Fruit fly (Drosophila melanogaster) whole organism, prepupa: Measurements from ENCODE around the gene mTerf3.
A peak's percentile ranks its signal among the peaks of the same experiment; 100 is the strongest.

ENCODE experiments used
- Blimp-1 ChIP-seq: fragments of 200-800 bp; sonication (Bioruptor generic); optimal IDR thresholded peaks from 3 replicates; lab custom pipeline; 2017; ENCODE audit warnings: missing biosample characterization, missing genetic modification characterization, mild to moderate bottlenecking, moderate library complexity, missing genetic modification reagents
- CG10669 ChIP-seq: fragments of 200-800 bp; sonication (Bioruptor generic); optimal IDR thresholded peaks from 3 replicates; lab custom pipeline; 2018; ENCODE audit warnings: missing biosample characterization, mild to moderate bottlenecking, missing genetic modification characterization, moderate library complexity
- CG11294 ChIP-seq: fragments of 200-800 bp; sonication (Bioruptor generic); IDR thresholded peaks from 2 replicates; pipeline ENCODE4 v1.3.6; 2022; ENCODE audit warnings: missing biosample characterization, missing genetic modification characterization
- CG11902 ChIP-seq: fragments of 200-800 bp; sonication (Bioruptor generic); optimal IDR thresholded peaks from 3 replicates; lab custom pipeline; 2016; ENCODE audit warnings: missing biosample characterization, missing genetic modification characterization
- CG15336 ChIP-seq: fragments of 200-800 bp; sonication (Bioruptor generic); IDR thresholded peaks from 2 replicates; pipeline ENCODE4 v1.3.6; 2022; ENCODE audit warnings: missing biosample characterization, missing genetic modification characterization
- CG1621 ChIP-seq: fragments of 200-800 bp; sonication (Bioruptor generic); optimal IDR thresholded peaks from 3 replicates; lab custom pipeline; 2018; ENCODE audit warnings: missing biosample characterization, mild to moderate bottlenecking, missing genetic modification characterization
- CG16779 ChIP-seq: fragments of 200-800 bp; sonication (Bioruptor generic); optimal IDR thresholded peaks from 3 replicates; lab custom pipeline; 2017; ENCODE audit warnings: missing biosample characterization, mild to moderate bottlenecking, missing genetic modification characterization
- CG3032 ChIP-seq: fragments of 200-800 bp; optimal IDR thresholded peaks from 2 replicates; lab custom pipeline; 2019; ENCODE audit warnings: missing biosample characterization, mild to moderate bottlenecking, missing genetic modification characterization, moderate library complexity
- CG31627 ChIP-seq: fragments of 200-800 bp; sonication (Bioruptor generic); optimal IDR thresholded peaks from 3 replicates; lab custom pipeline; 2016; ENCODE audit warnings: missing biosample characterization, missing genetic modification characterization
- CG32006 ChIP-seq: fragments of 200-800 bp; sonication (Bioruptor generic); optimal IDR thresholded peaks from 3 replicates; lab custom pipeline; 2017; ENCODE audit warnings: missing biosample characterization, mild to moderate bottlenecking, missing genetic modification characterization
- CG4318 ChIP-seq: fragments of 200-800 bp; sonication (Bioruptor generic); optimal IDR thresholded peaks from 3 replicates; lab custom pipeline; 2017; ENCODE audit warnings: missing biosample characterization, mild to moderate bottlenecking, missing genetic modification characterization
- CG6276 ChIP-seq: fragments of 200-800 bp; sonication (Bioruptor generic); optimal IDR thresholded peaks from 2 replicates; lab custom pipeline; 2017; ENCODE audit warnings: missing biosample characterization, mild to moderate bottlenecking, missing genetic modification characterization
- CG6792 ChIP-seq: fragments of 200-800 bp; sonication (Bioruptor generic); optimal IDR thresholded peaks from 3 replicates; lab custom pipeline; 2016; ENCODE audit warnings: missing biosample characterization, missing genetic modification characterization
- CG6808 ChIP-seq: fragments of 200-800 bp; sonication (Bioruptor generic); optimal IDR thresholded peaks from 3 replicates; lab custom pipeline; 2017; ENCODE audit warnings: missing biosample characterization, missing genetic modification characterization, mild to moderate bottlenecking, moderate library complexity, missing genetic modification reagents
- CG8119 ChIP-seq: fragments of 200-800 bp; sonication (Bioruptor generic); IDR thresholded peaks from 3 replicates; pipeline ENCODE4 v1.3.6; 2022; ENCODE audit warnings: missing biosample characterization, missing genetic modification characterization
- CG8319 ChIP-seq: fragments of 200-800 bp; sonication (Bioruptor generic); optimal IDR thresholded peaks from 3 replicates; lab custom pipeline; 2016; ENCODE audit warnings: missing biosample characterization, missing genetic modification characterization
- CG8632 ChIP-seq: fragments of 200-800 bp; sonication (Bioruptor generic); optimal IDR thresholded peaks from 3 replicates; lab custom pipeline; 2016; ENCODE audit warnings: missing biosample characterization, missing genetic modification characterization
- CG9139 ChIP-seq: fragments of 200-800 bp; sonication (Bioruptor generic); optimal IDR thresholded peaks from 3 replicates; lab custom pipeline; 2017; ENCODE audit warnings: missing biosample characterization, mild to moderate bottlenecking, missing genetic modification characterization
- Eip75B ChIP-seq: fragments of 200-800 bp; sonication (Bioruptor generic); optimal IDR thresholded peaks from 3 replicates; lab custom pipeline; 2016; ENCODE audit warnings: missing biosample characterization, missing genetic modification characterization
- Eip78C ChIP-seq: fragments of 200-800 bp; sonication (Bioruptor generic); peaks from one replicate; lab custom pipeline; 2016; ENCODE audit warnings: missing biosample characterization, missing genetic modification characterization
- Ets96B ChIP-seq: fragments of 200-800 bp; optimal IDR thresholded peaks from 2 replicates; lab custom pipeline; 2019; ENCODE audit warnings: missing biosample characterization, mild to moderate bottlenecking, missing genetic modification characterization, moderate library complexity
- Hr38 ChIP-seq: sonication (Bioruptor generic); optimal IDR thresholded peaks from 2 replicates; lab custom pipeline; 2016; ENCODE audit warnings: missing biosample characterization, missing genetic modification characterization
- Hr4 ChIP-seq: fragments of 200-800 bp; sonication (Bioruptor generic); optimal IDR thresholded peaks from 3 replicates; lab custom pipeline; 2016; ENCODE audit warnings: missing biosample characterization, missing genetic modification characterization
- Lpt ChIP-seq: fragments of 200-800 bp; sonication (Bioruptor generic); optimal IDR thresholded peaks from 3 replicates; lab custom pipeline; 2016; ENCODE audit warnings: missing biosample characterization, missing genetic modification characterization
- Met ChIP-seq: fragments of 200-800 bp; sonication (Bioruptor generic); optimal IDR thresholded peaks from 3 replicates; lab custom pipeline; 2016; ENCODE audit warnings: missing biosample characterization, missing genetic modification characterization
- Smox ChIP-seq: fragments of 200-800 bp; sonication (Bioruptor generic); optimal IDR thresholded peaks from 3 replicates; lab custom pipeline; 2016; ENCODE audit warnings: missing biosample characterization, missing genetic modification characterization
- Sox15 ChIP-seq: fragments of 200-800 bp; sonication (Bioruptor generic); optimal IDR thresholded peaks from 3 replicates; lab custom pipeline; 2016; ENCODE audit warnings: missing biosample characterization, missing genetic modification characterization
- achi ChIP-seq: fragments of 200-800 bp; sonication (Bioruptor generic); optimal IDR thresholded peaks from 3 replicates; lab custom pipeline; 2016; ENCODE audit warnings: missing biosample characterization, missing genetic modification characterization
- acj6 ChIP-seq: fragments of 200-800 bp; sonication (Bioruptor generic); optimal IDR thresholded peaks from 3 replicates; lab custom pipeline; 2016; ENCODE audit warnings: missing biosample characterization, missing genetic modification characterization
- cyc ChIP-seq: fragments of 200-800 bp; sonication (Bioruptor generic); optimal IDR thresholded peaks from 3 replicates; lab custom pipeline; 2016; ENCODE audit warnings: missing biosample characterization, missing genetic modification characterization
- dsx ChIP-seq: fragments of 200-800 bp; optimal IDR thresholded peaks from 3 replicates; lab custom pipeline; 2019; ENCODE audit warnings: missing biosample characterization, mild to moderate bottlenecking, missing genetic modification characterization, moderate library complexity; ENCODE audit not compliant: poor library complexity, severe bottlenecking
- eg ChIP-seq: fragments of 200-800 bp; sonication (Bioruptor generic); IDR thresholded peaks from 3 replicates; pipeline ENCODE4 v1.3.6; 2022; ENCODE audit warnings: missing biosample characterization, missing genetic modification characterization
- fkh ChIP-seq: fragments of 200-800 bp; sonication (Bioruptor generic); optimal IDR thresholded peaks from 3 replicates; lab custom pipeline; 2017; ENCODE audit warnings: missing biosample characterization, mild to moderate bottlenecking, missing genetic modification characterization, moderate library complexity
- lz ChIP-seq: fragments of 200-800 bp; sonication (Bioruptor generic); optimal IDR thresholded peaks from 3 replicates; lab custom pipeline; 2016; ENCODE audit warnings: missing biosample characterization, missing genetic modification characterization
- net ChIP-seq: fragments of 200-800 bp; sonication (Bioruptor generic); optimal IDR thresholded peaks from 3 replicates; lab custom pipeline; 2016; ENCODE audit warnings: missing biosample characterization, missing genetic modification characterization
- pdm3 ChIP-seq: fragments of 200-800 bp; sonication (Bioruptor generic); optimal IDR thresholded peaks from 3 replicates; lab custom pipeline; 2016; ENCODE audit warnings: missing biosample characterization, missing genetic modification characterization
- salr ChIP-seq, 2 experiments: fragments of 200-800 bp; sonication (Bioruptor generic); optimal IDR thresholded peaks; 3 replicates each; lab custom pipeline; 2016 to 2018; ENCODE audit warnings: missing biosample characterization in 2 of 2, missing genetic modification characterization in 2 of 2, mild to moderate bottlenecking in 1 of 2
- spab ChIP-seq: fragments of 200-800 bp; sonication (Bioruptor generic); optimal IDR thresholded peaks from 2 replicates; lab custom pipeline; 2017; ENCODE audit warnings: missing biosample characterization, mild to moderate bottlenecking, missing genetic modification characterization, missing genetic modification reagents
- svp ChIP-seq: fragments of 200-800 bp; sonication (Bioruptor generic); peaks from one replicate; lab custom pipeline; 2016; ENCODE audit warnings: missing biosample characterization, missing genetic modification characterization

The mTerf3 gene

dm6 chr3L:20549358-20549757 is 28.8 kb upstream of the mTerf3 start (continued):
- TF ChIP-seq Lpt (GFP tag; lab: Kevin White, UChicago) = no peak
- peak; percentile 77 for TF ChIP-seq dsx (GFP tag; lab: Kevin White, UChicago)
- TF ChIP-seq acj6 (GFP tag; lab: Kevin White, UChicago) = peak; percentile 60
- peak; percentile 68 for TF ChIP-seq CG31627
- TF ChIP-seq CG10669 (GFP tag; lab: Kevin White, UChicago) = peak; percentile 76
- TF ChIP-seq spab (GFP tag; lab: Kevin White, UChicago) = peak; percentile 64
- TF ChIP-seq Smox = peak; percentile 74
- TF ChIP-seq CG11902 = peak; percentile 12
- TF ChIP-seq Ets96B (tag; lab: Kevin White, UChicago) = peak; percentile 84
- TF ChIP-seq Eip78C = peak; percentile 88
- TF ChIP-seq achi (GFP tag; lab: Kevin White, UChicago) = peak; percentile 52
- peak; percentile 50 for TF ChIP-seq CG6808 (GFP tag; lab: Kevin White, UChicago)
- peak; percentile 64 for TF ChIP-seq CG6792
- peak; percentile 70 for TF ChIP-seq CG1621

dm6 chr3L:20548201-20548854 is 27.8 kb upstream of the mTerf3 start:
- TF ChIP-seq cyc (GFP tag; lab: Kevin White, UChicago) (no peak), pdm3 (GFP tag; lab: Kevin White, UChicago) (no peak), CG8119 (GFP tag; lab: Robert Waterston, UW) (no peak), CG6276 (no peak), eg (GFP tag; lab: Robert Waterston, UW) (no peak), CG3032 (no peak)

DNA sequence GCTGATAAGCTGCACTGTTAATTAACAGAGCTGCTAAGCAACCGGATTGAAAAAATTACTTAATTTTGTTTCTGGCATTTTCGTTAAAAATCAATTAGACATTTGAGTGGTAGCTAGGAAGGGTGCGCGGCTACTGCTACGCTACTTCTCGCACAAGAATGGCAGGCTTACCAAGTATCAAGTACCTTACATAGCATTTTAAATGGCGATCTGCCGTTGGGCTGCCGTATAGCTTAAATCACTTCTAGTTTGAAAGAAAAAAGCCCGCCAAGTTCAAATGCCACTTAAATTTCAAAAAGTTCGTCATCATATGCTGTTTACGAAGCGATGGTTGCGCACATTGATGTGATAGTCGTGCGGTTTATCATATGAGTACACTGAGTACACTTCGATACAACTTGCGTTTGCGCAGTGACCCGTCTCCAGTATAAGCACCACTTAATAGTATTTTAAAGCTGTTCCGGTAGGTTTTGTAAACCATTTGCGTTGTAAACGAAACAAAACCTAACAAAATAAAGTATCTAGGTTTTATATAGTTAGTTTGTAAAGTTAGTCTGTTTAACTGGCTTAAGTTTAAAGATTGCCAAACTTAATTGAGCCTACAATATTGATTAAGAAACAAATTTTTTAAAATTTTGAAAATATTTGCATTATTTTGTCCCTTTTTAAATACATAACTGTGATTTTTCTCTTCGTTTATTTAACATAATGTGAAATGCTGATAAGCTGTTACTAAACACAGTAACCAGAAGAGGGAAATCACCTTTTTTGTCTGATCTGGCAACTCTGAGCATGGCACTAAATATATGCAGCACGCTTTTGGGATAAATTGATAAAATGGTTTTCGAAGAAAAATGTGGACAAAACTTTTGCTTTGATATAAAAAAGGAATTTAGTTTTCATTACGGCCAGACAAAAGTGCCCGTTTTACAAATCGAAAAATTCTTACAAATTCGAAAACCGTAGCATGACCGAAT is 20.7 kb upstream of the mTerf3 start:
- peak; percentile 52 for TF ChIP-seq Eip78C
- TF ChIP-seq CG1621 = no peak
- TF ChIP-seq salr (GFP tag; optimal IDR thresholded peaks at IDR 0.05; lab: Kevin White, UChicago) = no peak

DNA sequence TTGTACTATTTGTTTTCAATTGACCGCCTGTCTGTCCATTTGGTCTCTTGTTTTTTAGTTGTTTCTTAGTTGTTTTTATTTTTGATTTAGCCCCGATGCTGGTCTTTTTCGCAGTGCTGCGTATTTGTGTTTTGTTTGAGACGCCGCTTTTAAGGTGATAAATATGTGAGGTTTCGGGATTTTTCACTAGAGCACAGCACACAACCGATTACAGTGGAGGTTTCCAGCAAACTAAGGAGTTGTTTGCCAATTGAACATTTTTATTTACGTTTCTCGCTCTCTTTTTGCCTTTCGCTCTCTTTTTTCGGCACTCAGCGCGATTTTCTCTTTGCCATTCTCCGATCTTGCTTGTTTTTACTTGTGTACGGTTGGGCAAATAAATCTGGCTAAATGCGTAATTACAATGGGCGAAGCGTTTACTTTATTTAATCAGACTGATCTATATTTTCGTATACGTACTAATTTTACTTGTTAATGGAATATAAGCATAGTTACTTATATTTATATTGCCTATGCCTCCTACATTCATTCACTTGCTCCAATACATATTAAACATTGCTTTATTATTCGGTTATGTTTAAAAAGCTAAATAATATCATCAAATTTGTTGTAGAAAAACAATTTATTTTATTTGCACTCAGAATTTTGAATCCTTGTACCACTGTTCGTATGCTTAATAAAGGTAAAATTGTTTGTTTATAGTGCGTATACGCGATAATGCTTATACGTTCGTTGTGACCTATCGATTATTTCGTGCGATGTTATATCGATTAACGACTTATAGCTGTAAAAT is 19.8 kb upstream of the mTerf3 start, which contains the start of gene Rcd2:
Rcd2 (minus strand) TSS at position 236 of the 793 bp plus-strand sequence.
- TF ChIP-seq svp (GFP tag; lab: Kevin White, UChicago) = peak; percentile 94
- no peak for TF ChIP-seq Hr38
- TF ChIP-seq CG8119 (GFP tag; lab: Robert Waterston, UW) = peak; percentile 89
- TF ChIP-seq CG15336 (GFP tag; lab: Robert Waterston, UW) = peak; percentile 90
- TF ChIP-seq acj6 (GFP tag; lab: Kevin White, UChicago) = peak; percentile 79
- peak; percentile 79 for TF ChIP-seq eg (GFP tag; lab: Robert Waterston, UW)
- TF ChIP-seq CG8319 (GFP tag; lab: Kevin White, UChicago) = peak; percentile 75
- peak; percentile 65 for TF ChIP-seq CG4318 (GFP tag; lab: Kevin White, UChicago)
- TF ChIP-seq CG8632 = peak; percentile 85
- TF ChIP-seq CG10669 (GFP tag; lab: Kevin White, UChicago) = peak; percentile 70
- TF ChIP-seq CG6276 = peak; percentile 86
- peak; percentile 62 for TF ChIP-seq CG9139 (GFP tag; lab: Kevin White, UChicago)
- peak; percentile 77 for TF ChIP-seq Smox
- TF ChIP-seq Eip75B = peak; percentile 84
- TF ChIP-seq Lpt (GFP tag; lab: Kevin White, UChicago) = peak; percentile 62
- peak; percentile 84 for TF ChIP-seq Met (GFP tag; lab: Kevin White, UChicago)
- peak; percentile 85 for TF ChIP-seq achi (GFP tag; lab: Kevin White, UChicago)
- peak; percentile 87 for TF ChIP-seq Hr4 (GFP tag; lab: Kevin White, UChicago)
- peak; percentile 26 for TF ChIP-seq Sox15 (GFP tag; lab: Kevin White, UChicago)
- TF ChIP-seq CG6808 (GFP tag; lab: Kevin White, UChicago) = peak; percentile 61
- peak; percentile 76 for TF ChIP-seq lz
- TF ChIP-seq salr (GFP tag; optimal IDR thresholded peaks at IDR 0.05; lab: Kevin White, UChicago) = peak in 1 of 2 experiments; percentile 56
- TF ChIP-seq Eip78C = peak; percentile 93
- peak; percentile 49 for TF ChIP-seq Blimp-1
- TF ChIP-seq spab (GFP tag; lab: Kevin White, UChicago) = peak; percentile 53
- TF ChIP-seq CG11294 (GFP tag; lab: Robert Waterston, UW) = peak; percentile 51
- TF ChIP-seq CG3032 = peak; percentile 65
- TF ChIP-seq fkh (GFP tag; lab: Kevin White, UChicago) = peak; percentile 94
- peak; percentile 86 for TF ChIP-seq CG32006 (GFP tag; lab: Kevin White, UChicago)
- TF ChIP-seq cyc (GFP tag; lab: Kevin White, UChicago) = peak; percentile 59
- peak; percentile 84 for TF ChIP-seq CG16779 (tag; lab: Kevin White, UChicago)
- TF ChIP-seq net (GFP tag; lab: Kevin White, UChicago) = peak; percentile 87
